Fruit fly (Drosophila melanogaster): ENCODE results near the gene CG16863.

Gene CG16863

DNA sequence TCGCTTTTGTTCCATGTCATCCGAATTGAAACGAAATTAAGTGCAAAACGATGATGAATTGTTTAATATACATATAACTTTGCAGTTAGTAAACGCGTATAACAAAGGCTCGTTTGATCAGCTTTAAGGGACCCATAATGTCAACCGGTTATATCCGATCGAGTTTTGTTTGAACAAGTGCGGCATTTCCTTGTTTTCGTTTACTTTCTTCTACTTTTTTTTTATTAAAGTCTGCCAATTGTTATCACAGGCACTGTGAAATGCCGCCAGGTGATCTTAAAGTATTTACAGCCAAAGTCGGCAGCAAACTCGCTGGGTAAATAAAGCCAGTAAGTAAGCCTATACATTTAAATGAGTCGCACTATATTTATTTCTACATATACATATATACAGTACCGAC lies 16.3 kb downstream of the CG16863 start:
- TF ChIP-seq CG6689 (GFP tag; IDR thresholded peaks at IDR 0.05) (no peak), Hey (tag; optimal IDR thresholded peaks at IDR 0.05) (no peak), CG1529 (GFP tag; optimal IDR thresholded peaks at IDR 0.05) (no peak), ems (GFP tag; optimal IDR thresholded peaks at IDR 0.05) (no peak), Med (GFP tag) (peak; percentile 36), CG3065 (GFP tag; optimal IDR thresholded peaks at IDR 0.05) (no peak), sens (GFP tag) (peak; percentile 60), Ets65A (GFP tag) (no peak)

DNA sequence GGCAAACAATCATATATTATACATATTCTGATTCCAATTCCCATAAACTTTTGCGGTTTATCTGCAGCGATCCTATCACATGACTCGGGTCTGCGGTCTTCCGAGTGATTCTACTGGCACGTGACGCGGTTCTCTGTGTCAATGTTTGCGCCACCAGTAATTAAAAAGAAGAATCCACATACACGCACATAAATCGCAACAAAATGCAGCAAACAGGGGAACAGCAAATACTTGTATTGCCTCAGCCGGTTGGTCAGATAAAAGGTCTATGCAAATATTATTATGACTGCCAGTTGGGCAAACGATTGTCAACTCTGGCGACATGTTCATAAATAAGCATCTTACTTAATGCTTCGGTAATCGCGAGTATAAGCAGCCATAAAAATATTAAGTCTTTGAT lies 17.2 kb downstream of the CG16863 start:
- TF ChIP-seq sens (GFP tag): peak; percentile 62
- TF ChIP-seq Gsc (GFP tag; IDR thresholded peaks at IDR 0.05): no peak
- TF ChIP-seq cwo (GFP tag; optimal IDR thresholded peaks at IDR 0.05): peak; percentile 2

DNA sequence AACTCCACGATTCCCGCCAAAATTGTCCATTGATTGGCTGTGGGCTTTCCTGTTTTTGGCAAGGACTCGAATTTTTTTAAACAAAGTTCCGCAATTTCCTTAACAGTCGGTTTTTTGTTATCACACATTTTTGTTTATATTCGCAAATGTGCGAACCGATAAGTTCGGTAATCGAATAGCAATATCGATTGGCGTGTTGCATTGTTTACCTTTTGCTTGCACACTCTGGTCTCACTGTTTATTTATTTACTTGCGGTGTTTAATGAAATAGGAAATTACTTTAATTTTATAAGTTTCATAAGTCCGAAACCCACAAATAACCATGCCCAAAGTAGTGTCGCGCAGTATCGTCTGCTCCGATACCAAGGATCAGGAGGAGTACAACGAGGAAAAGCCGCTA lies 20.6 kb downstream of the CG16863 start, which contains the start of the genes Adat1 and CG16865:
TSS of gene Adat1 (minus strand) at position 152 of the 400 bp plus-strand sequence.
TSS of gene CG16865 (plus strand) at position 200 of the 400 bp plus-strand sequence.
- TF ChIP-seq CG17829 (tag; optimal IDR thresholded peaks at IDR 0.05) (peak; percentile 5), knrl (GFP tag; IDR thresholded peaks at IDR 0.05; ENCODE audit: partially characterized antibody) (0 out of 3 replicates have a peak, but pooled peaks have one; percentile 15), Sry-δ (GFP tag; optimal IDR thresholded peaks at IDR 0.05) (peak; percentile 43), Dref (GFP tag; IDR thresholded peaks at IDR 0.05) (peak; percentile 80), CG14710 (tag; optimal IDR thresholded peaks at IDR 0.05) (peak; percentile 35), Myb (GFP tag; optimal IDR thresholded peaks at IDR 0.05) (peak; percentile 26), inv (GFP tag; IDR thresholded peaks at IDR 0.05; ENCODE audit: partially characterized antibody) (peak; percentile 12; the same call in 1 of the 2 replicates), dysf (GFP tag; IDR thresholded peaks at IDR 0.05) (no peak), Med (GFP tag) (peak; percentile 67), CG14860 (GFP tag; IDR thresholded peaks at IDR 0.05; ENCODE audit: partially characterized antibody) (peak; percentile 56; the same call in 2 of the 3 replicates), CG8089 (GFP tag; optimal IDR thresholded peaks at IDR 0.05) (no peak), MESR4 (GFP tag; optimal IDR thresholded peaks at IDR 0.05) (peak; percentile 46), Lhr (GFP tag; optimal IDR thresholded peaks at IDR 0.05) (peak; percentile 14), CG9797 (GFP tag; optimal IDR thresholded peaks at IDR 0.05) (peak; percentile 76), CG15696 (tag; optimal IDR thresholded peaks at IDR 0.05) (peak; percentile 21), CG15514 (GFP tag; optimal IDR thresholded peaks at IDR 0.05) (peak; percentile 58), gfzf (GFP tag; optimal IDR thresholded peaks at IDR 0.05) (peak; percentile 76), Dll (GFP tag; IDR thresholded peaks at IDR 0.05; ENCODE audit: partially characterized antibody) (peak; percentile 72; the same call in 3 of the 4 replicates), BtbVII (GFP tag; optimal IDR thresholded peaks at IDR 0.05) (no peak), chinmo (GFP tag; IDR thresholded peaks at IDR 0.05; ENCODE audit: partially characterized antibody) (0 out of 4 replicates have a peak, but pooled peaks have one; percentile 66), onecut (GFP tag; IDR thresholded peaks at IDR 0.05) (peak; percentile 87), dpn (GFP tag; optimal IDR thresholded peaks at IDR 0.05) (no peak), Fer1 (GFP tag; optimal IDR thresholded peaks at IDR 0.05) (peak; percentile 21), HLH4C (GFP tag; IDR thresholded peaks at IDR 0.05; ENCODE audit: partially characterized antibody) (peak; percentile 38; the same call in 1 of the 3 replicates), nerfin-2 (GFP tag; IDR thresholded peaks at IDR 0.05; ENCODE audit: partially characterized antibody) (peak; percentile 25; the same call in 1 of the 2 replicates), Doc3 (GFP tag; IDR thresholded peaks at IDR 0.05; ENCODE audit: partially characterized antibody) (0 out of 3 replicates have a peak, but pooled peaks have one; percentile 28), CG12659 (GFP tag; optimal IDR thresholded peaks at IDR 0.05) (peak; percentile 47), Scr (GFP tag; IDR thresholded peaks at IDR 0.05; ENCODE audit: partially characterized antibody) (peak; percentile 61), gro (GFP tag; optimal IDR thresholded peaks at IDR 0.05) (peak; percentile 15), Dad (GFP tag; optimal IDR thresholded peaks at IDR 0.05) (no peak), CG17186 (GFP tag; optimal IDR thresholded peaks at IDR 0.05) (peak; percentile 26), CG8388 (GFP tag; optimal IDR thresholded peaks at IDR 0.05) (no peak), CG4360 (GFP tag; IDR thresholded peaks at IDR 0.05) (no peak), phol (tag; optimal IDR thresholded peaks at IDR 0.05) (peak; percentile 34), BEAF-32 (GFP tag; optimal IDR thresholded peaks at IDR 0.05) (peak; percentile 53), YL-1 (GFP tag; optimal IDR thresholded peaks at IDR 0.05) (peak; percentile 55), pzg (GFP tag; optimal IDR thresholded peaks at IDR 0.05) (peak; percentile 67)

Measured in whole organism, embryonic.